Worm (Caenorhabditis elegans) whole organism, L4 larva: ENCODE measurements around the gene F46C5.6.

ENCODE experiments used
- R02D3.7 ChIP-seq: fragments of 150-350 bp; sonication (generic microtip); optimal IDR thresholded peaks from 3 replicates; lab custom pipeline; 2014; ENCODE audit warnings: missing biosample characterization, missing genetic modification characterization
- T20F7.1 ChIP-seq: fragments of 200-800 bp; sonication (Bioruptor generic); optimal IDR thresholded peaks from 2 replicates; lab custom pipeline; 2018; ENCODE audit warnings: mild to moderate bottlenecking, missing genetic modification characterization, missing compliant biosample characterization
- Y75B8A.6 ChIP-seq: fragments of 200-800 bp; sonication (Bioruptor generic); IDR thresholded peaks from 2 replicates; pipeline ENCODE4 v1.3.6; 2022; ENCODE audit warnings: missing genetic modification reagents, missing genetic modification characterization, missing compliant biosample characterization
- ZK337.2 ChIP-seq: fragments of 200-800 bp; sonication (Bioruptor generic); IDR thresholded peaks from 2 replicates; pipeline ENCODE4 v1.3.6; 2022; ENCODE audit warnings: missing genetic modification reagents, missing genetic modification characterization, missing compliant biosample characterization
- ZK546.5 ChIP-seq, 2 experiments: sonication (generic microtip); optimal IDR thresholded peaks; 2 replicates each; lab custom pipeline; 2017; ENCODE audit warnings: missing biosample characterization in 2 of 2, missing genetic modification characterization in 2 of 2
- aha-1 ChIP-seq: fragments of 150-350 bp; peaks from one replicate; lab custom pipeline; 2014; ENCODE audit warnings: missing biosample characterization, missing genetic modification characterization
- attf-4 ChIP-seq: sonication (generic microtip); optimal IDR thresholded peaks from 3 replicates; lab custom pipeline; 2017; ENCODE audit warnings: missing biosample characterization, missing genetic modification characterization
- ceh-32 ChIP-seq: sonication (generic microtip); optimal IDR thresholded peaks from 2 replicates; lab custom pipeline; 2016; ENCODE audit warnings: mild to moderate bottlenecking, missing genetic modification characterization, missing compliant biosample characterization; ENCODE audit not compliant: poor library complexity
- ctbp-1 ChIP-seq: fragments of 200-800 bp; sonication (Bioruptor generic); IDR thresholded peaks from 2 replicates; pipeline ENCODE4 v1.3.6; 2022; ENCODE audit warnings: missing genetic modification reagents, missing genetic modification characterization, missing compliant biosample characterization
- daf-16 ChIP-seq, 3 experiments: sonication (generic microtip); optimal IDR thresholded peaks; 2 replicates each; lab custom pipeline; 2016 to 2017; ENCODE audit warnings: missing genetic modification characterization in 3 of 3, missing genetic modification reagents in 3 of 3, mild to moderate bottlenecking in 2 of 3, missing compliant biosample characterization in 2 of 3, missing biosample characterization in 1 of 3, moderate library complexity in 1 of 3
- dmd-6 ChIP-seq: fragments of 200-800 bp; sonication (Bioruptor generic); IDR thresholded peaks from 2 replicates; pipeline ENCODE4 v1.3.6; 2022; ENCODE audit warnings: missing genetic modification reagents, missing genetic modification characterization, missing compliant biosample characterization
- duxl-1 ChIP-seq: sonication (generic microtip); optimal IDR thresholded peaks from 2 replicates; lab custom pipeline; 2016; ENCODE audit warnings: mild to moderate bottlenecking, missing genetic modification characterization, moderate library complexity, missing compliant biosample characterization; ENCODE audit not compliant: poor library complexity
- dve-1 ChIP-seq: sonication (generic microtip); optimal IDR thresholded peaks from 2 replicates; lab custom pipeline; 2017; ENCODE audit warnings: antibody characterized with exemption, mild to moderate bottlenecking, missing genetic modification characterization, missing compliant biosample characterization; ENCODE audit not compliant: insufficient read depth
- egl-27 ChIP-seq: sonication (generic microtip); optimal IDR thresholded peaks from 3 replicates; lab custom pipeline; 2017; ENCODE audit warnings: missing biosample characterization, missing genetic modification reagents, missing genetic modification characterization
- fos-1 ChIP-seq: fragments of 150-350 bp; optimal IDR thresholded peaks from 2 replicates; lab custom pipeline; 2014; ENCODE audit warnings: missing biosample characterization, missing genetic modification characterization
- gei-8 ChIP-seq: fragments of 200-800 bp; sonication (Bioruptor generic); optimal IDR thresholded peaks from 2 replicates; lab custom pipeline; 2018; ENCODE audit warnings: mild to moderate bottlenecking, missing genetic modification characterization, missing compliant biosample characterization
- hlh-30 ChIP-seq: sonication (generic microtip); optimal IDR thresholded peaks from 2 replicates; lab custom pipeline; 2017; ENCODE audit warnings: antibody characterized with exemption, mild to moderate bottlenecking, missing genetic modification characterization, missing compliant biosample characterization; ENCODE audit not compliant: insufficient read depth
- jun-1 ChIP-seq: fragments of 150-350 bp; optimal IDR thresholded peaks from 2 replicates; lab custom pipeline; 2014; ENCODE audit warnings: missing biosample characterization, missing genetic modification reagents, missing genetic modification characterization
- lim-7 ChIP-seq: fragments of 200-800 bp; sonication (Bioruptor generic); IDR thresholded peaks from 2 replicates; pipeline ENCODE4 v1.3.6; 2022; ENCODE audit warnings: missing genetic modification characterization, missing compliant biosample characterization
- lin-1 ChIP-seq: fragments of 200-800 bp; sonication (Bioruptor generic); IDR thresholded peaks from 2 replicates; pipeline ENCODE4 v1.3.6; 2022; ENCODE audit warnings: missing genetic modification reagents, missing genetic modification characterization, missing compliant biosample characterization
- lin-15B ChIP-seq: fragments of 150-350 bp; sonication (generic microtip); optimal IDR thresholded peaks from 3 replicates; lab custom pipeline; 2014; ENCODE audit warnings: missing biosample characterization, missing genetic modification characterization
- lin-29 ChIP-seq: fragments of 200-800 bp; sonication (Bioruptor generic); IDR thresholded peaks from 2 replicates; pipeline ENCODE4 v1.3.6; 2022; ENCODE audit warnings: missing genetic modification reagents, missing genetic modification characterization, missing compliant biosample characterization
- lin-38 ChIP-seq: fragments of 200-800 bp; sonication (Bioruptor generic); IDR thresholded peaks from 2 replicates; pipeline ENCODE4 v1.3.6; 2022; ENCODE audit warnings: missing genetic modification reagents, missing genetic modification characterization, missing compliant biosample characterization
- lsy-2 ChIP-seq, 2 experiments: fragments of 150-350 bp in 1 of 2; sonication (generic microtip) in 1 of 2; optimal IDR thresholded peaks; 2 replicates each; lab custom pipeline; 2014 to 2017; ENCODE audit warnings: missing biosample characterization in 2 of 2, missing genetic modification characterization in 2 of 2
- madf-9 ChIP-seq: fragments of 200-800 bp; sonication (Bioruptor generic); conservative IDR thresholded peaks from 2 replicates; pipeline ENCODE4 v1.3.6; 2022; ENCODE audit warnings: missing genetic modification reagents, missing genetic modification characterization, missing compliant biosample characterization
- mxl-2 ChIP-seq: fragments of 200-800 bp; sonication (Bioruptor generic); conservative IDR thresholded peaks from 2 replicates; pipeline ENCODE4 v1.3.6; 2022; ENCODE audit warnings: missing genetic modification reagents, missing genetic modification characterization, missing compliant biosample characterization
- mxl-3 ChIP-seq: fragments of 200-800 bp; sonication (Bioruptor generic); optimal IDR thresholded peaks from 2 replicates; lab custom pipeline; 2018; ENCODE audit warnings: mild to moderate bottlenecking, missing genetic modification characterization, missing compliant biosample characterization
- nhr-10 ChIP-seq: fragments of 150-350 bp; optimal IDR thresholded peaks from 2 replicates; lab custom pipeline; 2014; ENCODE audit warnings: missing biosample characterization, missing genetic modification characterization
- nhr-11 ChIP-seq: fragments of 150-350 bp; optimal IDR thresholded peaks from 2 replicates; lab custom pipeline; 2014; ENCODE audit warnings: missing biosample characterization, missing genetic modification characterization
- nhr-28 ChIP-seq: fragments of 150-350 bp; optimal IDR thresholded peaks from 2 replicates; lab custom pipeline; 2014; ENCODE audit warnings: missing biosample characterization, missing genetic modification characterization
- nhr-41 ChIP-seq: fragments of 200-800 bp; sonication (Bioruptor generic); IDR thresholded peaks from 2 replicates; pipeline ENCODE4 v1.3.6; 2022; ENCODE audit warnings: missing genetic modification reagents, missing genetic modification characterization, missing compliant biosample characterization
- nhr-48 ChIP-seq: sonication (generic microtip); optimal IDR thresholded peaks from 2 replicates; lab custom pipeline; 2016; ENCODE audit warnings: mild to moderate bottlenecking, missing genetic modification characterization, missing compliant biosample characterization
- nhr-76 ChIP-seq: fragments of 150-350 bp; optimal IDR thresholded peaks from 2 replicates; lab custom pipeline; 2014; ENCODE audit warnings: missing biosample characterization, missing genetic modification characterization
- pqm-1 ChIP-seq: sonication (generic microtip); optimal IDR thresholded peaks from 2 replicates; lab custom pipeline; 2017; ENCODE audit warnings: missing biosample characterization, missing genetic modification characterization
- saeg-2 ChIP-seq: fragments of 200-800 bp; sonication (Bioruptor generic); IDR thresholded peaks from 2 replicates; pipeline ENCODE4 v1.3.6; 2022; ENCODE audit warnings: missing genetic modification reagents, missing genetic modification characterization, missing compliant biosample characterization
- set-16 ChIP-seq: fragments of 200-800 bp; sonication (Bioruptor generic); IDR thresholded peaks from 2 replicates; pipeline ENCODE4 v1.3.6; 2022; ENCODE audit warnings: missing genetic modification reagents, missing genetic modification characterization, missing compliant biosample characterization
- skn-1 ChIP-seq: fragments of 150-350 bp; optimal IDR thresholded peaks from 2 replicates; lab custom pipeline; 2014; ENCODE audit warnings: missing biosample characterization, missing genetic modification characterization
- tra-1 ChIP-seq: fragments of 200-800 bp; sonication (Bioruptor generic); IDR thresholded peaks from 2 replicates; pipeline ENCODE4 v1.3.6; 2022; ENCODE audit warnings: missing genetic modification reagents, missing genetic modification characterization, missing compliant biosample characterization
- unc-39 ChIP-seq: sonication (generic microtip); optimal IDR thresholded peaks from 2 replicates; lab custom pipeline; 2017; ENCODE audit warnings: missing biosample characterization, missing genetic modification characterization
- unc-62 ChIP-seq, 3 experiments: fragments of 150-350 bp in 1 of 3; sonication (generic microtip); optimal IDR thresholded peaks in 2 of 3; peaks in 1 of 3; 1 replicate in 1 of 3; 2 replicates in 2 of 3; lab custom pipeline; 2014 to 2017; ENCODE audit warnings: missing biosample characterization in 3 of 3, missing genetic modification characterization in 3 of 3, missing genetic modification reagents in 3 of 3, missing genotype in 1 of 3
- zag-1 ChIP-seq: fragments of 150-350 bp; optimal IDR thresholded peaks from 2 replicates; lab custom pipeline; 2014; ENCODE audit warnings: missing biosample characterization, missing genetic modification characterization
- zfp-2 ChIP-seq: sonication (generic microtip); optimal IDR thresholded peaks from 2 replicates; lab custom pipeline; 2016; ENCODE audit warnings: mild to moderate bottlenecking, missing genetic modification characterization, missing compliant biosample characterization

The F46C5.6 gene

DNA sequence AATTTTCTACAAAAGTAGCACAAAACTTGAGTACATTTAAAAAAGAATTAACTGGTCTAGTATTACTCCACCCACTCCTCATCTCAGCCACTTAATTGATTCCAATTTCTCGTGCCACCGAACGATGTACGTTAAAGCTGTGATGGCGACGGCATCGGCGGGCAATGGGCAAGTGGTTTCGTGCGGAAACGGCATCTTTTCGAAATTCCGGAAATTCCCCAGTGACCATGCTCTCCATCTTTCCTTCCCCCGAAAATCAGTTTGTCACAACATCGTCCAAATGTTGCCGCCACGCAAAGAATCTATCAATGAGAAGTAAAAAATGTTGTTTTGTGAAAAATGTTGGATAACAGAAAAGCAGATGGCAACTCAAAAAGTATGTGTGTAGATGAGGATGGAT lies 11.4 kb downstream of the F46C5.6 start:
- peak; percentile 94 for TF ChIP-seq aha-1
- TF ChIP-seq ZK337.2, result no peak
- TF ChIP-seq, all 104 proteins: peak for 1

DNA sequence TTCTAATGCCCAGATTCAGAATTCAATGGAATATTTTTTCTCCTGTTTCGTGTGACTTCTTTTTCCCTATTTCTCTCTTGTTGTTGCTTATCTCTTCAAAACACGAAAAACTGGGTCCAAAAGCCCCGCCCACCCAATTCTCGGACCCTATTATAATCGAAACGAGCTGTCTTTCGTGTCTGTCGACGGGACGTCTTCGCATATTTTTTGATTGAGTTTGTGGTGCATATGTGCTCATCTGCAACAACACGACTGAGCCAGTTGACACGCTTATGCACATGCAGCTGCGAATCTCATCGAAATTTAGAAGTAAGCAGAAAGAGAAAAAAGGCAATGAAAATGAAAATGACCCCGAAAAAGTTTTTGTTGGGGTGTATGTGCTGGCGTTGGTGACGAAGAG lies 13.4 kb downstream of the F46C5.6 start:
- no peak for TF ChIP-seq set-16 (GFP tag; lab: Robert Waterston, UW)
- TF ChIP-seq ZK546.5 (tag; optimal IDR thresholded peaks at IDR 0.05; lab: Kevin White, UChicago), result no peak
- no peak for TF ChIP-seq lin-38 (GFP tag; lab: Robert Waterston, UW)
- peak; percentile 20 for TF ChIP-seq aha-1
- TF ChIP-seq T20F7.1 (GFP tag; lab: Kevin White, UChicago), result no peak
- TF ChIP-seq lim-7, result no peak
- no peak for TF ChIP-seq nhr-11
- no peak for TF ChIP-seq nhr-41 (GFP tag; lab: Robert Waterston, UW)
- 0 out of 2 replicates have a peak, but pooled peaks have one; percentile 37 for TF ChIP-seq ctbp-1
- no peak for TF ChIP-seq nhr-76 (tag; lab: Kevin White, UChicago)

DNA sequence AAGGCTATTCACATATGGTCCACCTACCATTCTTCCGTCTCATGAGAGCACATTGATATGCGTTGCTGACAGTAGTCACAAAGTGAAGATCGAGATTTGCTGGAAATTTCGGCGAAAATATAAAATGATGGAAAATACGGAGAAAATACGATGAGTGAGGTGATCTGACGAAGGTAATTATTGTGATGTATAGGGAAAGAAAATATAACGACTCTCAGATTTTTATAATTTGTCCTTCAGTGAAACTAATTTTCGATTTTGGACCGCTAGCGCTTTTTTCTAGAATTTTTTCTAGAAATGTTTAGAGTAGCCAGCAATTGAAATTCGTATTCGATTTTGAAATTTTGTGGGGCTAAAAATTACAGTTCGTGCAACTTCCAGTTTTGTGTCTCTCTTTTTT lies 15.1 kb downstream of the F46C5.6 start, which contains the start of gene F46C5.2:
TSS of gene F46C5.2 (minus strand) at position 101 of the 400 bp plus-strand sequence.
- TF ChIP-seq lin-29 (GFP tag; lab: Robert Waterston, UW) (no peak), lim-7 (no peak), T20F7.1 (GFP tag; lab: Kevin White, UChicago) (no peak), nhr-76 (tag; lab: Kevin White, UChicago) (no peak), dve-1 (tag; lab: Kevin White, UChicago) (no peak), ceh-32 (tag; lab: Kevin White, UChicago) (no peak), mxl-3 (GFP tag; lab: Kevin White, UChicago) (no peak), zfp-2 (tag; lab: Kevin White, UChicago) (no peak), lin-1 (GFP tag; lab: Robert Waterston, UW) (no peak), lin-15B (no peak), zag-1 (tag; lab: Kevin White, UChicago) (no peak), duxl-1 (tag; lab: Kevin White, UChicago) (no peak), fos-1 (tag; lab: Kevin White, UChicago) (no peak), hlh-30 (tag; lab: Kevin White, UChicago) (no peak), madf-9 (no peak), nhr-41 (GFP tag; lab: Robert Waterston, UW) (no peak)

- TF ChIP-seq duxl-1 (tag; lab: Kevin White, UChicago), result no peak
- TF ChIP-seq daf-16 (GFP tag; optimal IDR thresholded peaks at IDR 0.05; lab: Kevin White, UChicago), result no peak
- no peak for TF ChIP-seq daf-16 (tag; optimal IDR thresholded peaks at IDR 0.05; lab: Kevin White, UChicago)
- TF ChIP-seq mxl-2 (GFP tag; lab: Robert Waterston, UW), result no peak
- TF ChIP-seq nhr-10, result no peak
- TF ChIP-seq egl-27 (tag; lab: Kevin White, UChicago), result no peak
- no peak for TF ChIP-seq R02D3.7 (tag; lab: Kevin White, UChicago)
- no peak for TF ChIP-seq unc-62 (GFP tag; optimal IDR thresholded peaks at IDR 0.05 in 1 of 2; lab: Kevin White, UChicago)
- TF ChIP-seq unc-62 (tag; optimal IDR thresholded peaks at IDR 0.05; lab: Kevin White, UChicago), result no peak
- TF ChIP-seq skn-1 (tag; lab: Kevin White, UChicago), result no peak
Observed at ce11 chrII:8825769-8826168, 18.5 kb downstream of the F46C5.6 start, which contains the start of gene nas-25. nas-25 (plus strand) TSS chrII:8826069.

DNA sequence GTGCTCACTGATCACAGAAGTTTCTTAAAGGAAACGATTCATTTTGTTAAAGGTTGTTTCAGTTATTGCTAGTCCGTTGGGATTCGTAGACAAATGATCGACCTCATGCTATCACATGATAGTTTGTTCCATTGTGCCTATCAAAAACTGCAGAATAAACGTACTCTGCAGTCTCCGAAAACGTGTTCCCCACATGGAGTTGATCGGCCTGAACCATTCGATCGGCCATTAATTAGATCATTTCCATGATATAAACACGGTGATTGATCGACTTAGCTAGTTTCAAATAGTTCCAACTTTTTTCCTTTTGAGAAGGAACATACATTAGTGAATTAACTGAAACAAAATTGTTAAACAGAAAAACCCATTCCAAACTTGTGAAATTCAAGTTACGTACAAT lies 21.6 kb downstream of the F46C5.6 start:
- TF ChIP-seq nhr-48 (tag; lab: Kevin White, UChicago) (peak; percentile 93), gei-8 (GFP tag; lab: Kevin White, UChicago) (peak; percentile 34), dve-1 (tag; lab: Kevin White, UChicago) (peak; percentile 20), jun-1 (tag; lab: Kevin White, UChicago) (no peak), attf-4 (tag; lab: Kevin White, UChicago) (no peak), Y75B8A.6 (GFP tag; lab: Robert Waterston, UW) (no peak), nhr-28 (tag; lab: Kevin White, UChicago) (peak; percentile 76), hlh-30 (tag; lab: Kevin White, UChicago) (peak; percentile 57), saeg-2 (GFP tag; lab: Robert Waterston, UW) (0 out of 2 replicates have a peak, but pooled peaks have one; percentile 26), dmd-6 (GFP tag; lab: Robert Waterston, UW) (peak; percentile 73), nhr-10 (peak; percentile 2), pqm-1 (tag; lab: Kevin White, UChicago) (no peak), tra-1 (GFP tag; lab: Robert Waterston, UW) (0 out of 2 replicates have a peak, but pooled peaks have one; percentile 16), unc-39 (no peak), T20F7.1 (GFP tag; lab: Kevin White, UChicago) (no peak), lsy-2 (tag; optimal IDR thresholded peaks at IDR 0.05; lab: Kevin White, UChicago) (peak in 1 of 2 experiments; percentile 0)
